Worm (Caenorhabditis elegans): Measurements from ENCODE around the gene nep-2.

nep-2 gene

ce11 chrII:2769021-2769420 is 43.5 kb upstream of the nep-2 start, which contains the start of gene F08D12.7:
F08D12.7 (minus strand) TSS chrII:2769121.
- TF ChIP-seq peb-1 (tag; optimal IDR thresholded peaks at IDR 0.05), result no peak
- TF ChIP-seq ztf-1 (GFP tag; conservative IDR thresholded peaks at IDR 0.05), result no peak
- TF ChIP-seq ceh-82 (tag; optimal IDR thresholded peaks at IDR 0.05), result no peak
- TF ChIP-seq alr-1 (tag; optimal IDR thresholded peaks at IDR 0.05), result no peak
- TF ChIP-seq nhr-11 (tag; optimal IDR thresholded peaks at IDR 0.05), result no peak
- TF ChIP-seq unc-39 (tag; optimal IDR thresholded peaks at IDR 0.05), result no peak
- TF ChIP-seq ceh-16 (tag; optimal IDR thresholded peaks at IDR 0.05), result no peak
- no peak for TF ChIP-seq lin-11 (tag; optimal IDR thresholded peaks at IDR 0.05)
- no peak for TF ChIP-seq nhr-12 (tag; optimal IDR thresholded peaks at IDR 0.05)
- no peak for TF ChIP-seq ama-1 (optimal IDR thresholded peaks at IDR 0.05)
- no peak for TF ChIP-seq nhr-6 (tag; optimal IDR thresholded peaks at IDR 0.05)
- TF ChIP-seq lin-13 (GFP tag; optimal IDR thresholded peaks at IDR 0.05), result no peak
- no peak for TF ChIP-seq C34F6.9 (tag; optimal IDR thresholded peaks at IDR 0.05)
- no peak for TF ChIP-seq Y55F3AM.14 (GFP tag; optimal IDR thresholded peaks at IDR 0.05)
- TF ChIP-seq lin-39 (tag; optimal IDR thresholded peaks at IDR 0.05), result no peak
- no peak for TF ChIP-seq snpc-4 (tag; optimal IDR thresholded peaks at IDR 0.05)
- no peak for TF ChIP-seq nhr-23 (tag; optimal IDR thresholded peaks at IDR 0.05)

- TF ChIP-seq aly-2 (tag; optimal IDR thresholded peaks at IDR 0.05), result no peak
- no peak for TF ChIP-seq unc-39 (tag; optimal IDR thresholded peaks at IDR 0.05)
- TF ChIP-seq nhr-6 (tag; optimal IDR thresholded peaks at IDR 0.05), result no peak
- no peak for TF ChIP-seq ztf-11 (tag; optimal IDR thresholded peaks at IDR 0.05)
- TF ChIP-seq nhr-77 (tag; optimal IDR thresholded peaks at IDR 0.05), result no peak
- TF ChIP-seq sem-4 (tag; optimal IDR thresholded peaks at IDR 0.05), result no peak
- no peak for TF ChIP-seq unc-55 (GFP tag; optimal IDR thresholded peaks at IDR 0.05)
- TF ChIP-seq lin-39 (tag; optimal IDR thresholded peaks at IDR 0.05), result no peak
Observed at ce11 chrII:2766331-2766730, 40.8 kb upstream of the nep-2 start, which contains the start of gene F08D12.15. F08D12.15 (plus strand) TSS chrII:2766631.

- TF ChIP-seq skn-1 (tag; optimal IDR thresholded peaks at IDR 0.05) (no peak), lin-13 (GFP tag; optimal IDR thresholded peaks at IDR 0.05) (no peak), unc-62 (GFP tag; optimal IDR thresholded peaks at IDR 0.05) (no peak), nhr-25 (tag; optimal IDR thresholded peaks at IDR 0.05) (no peak), lin-11 (tag; optimal IDR thresholded peaks at IDR 0.05) (no peak), ztf-4 (tag; optimal IDR thresholded peaks at IDR 0.05) (no peak), peb-1 (tag; optimal IDR thresholded peaks at IDR 0.05) (no peak), C34F6.9 (tag; optimal IDR thresholded peaks at IDR 0.05) (no peak), nhr-129 (tag; optimal IDR thresholded peaks at IDR 0.05) (no peak), F13H6.1 (tag; optimal IDR thresholded peaks at IDR 0.05) (no peak), elt-3 (tag; optimal IDR thresholded peaks at IDR 0.05) (no peak), ztf-1 (GFP tag; conservative IDR thresholded peaks at IDR 0.05) (no peak), mbf-1 (tag; optimal IDR thresholded peaks at IDR 0.05) (no peak), aly-2 (tag; optimal IDR thresholded peaks at IDR 0.05) (no peak), alr-1 (tag; optimal IDR thresholded peaks at IDR 0.05) (no peak), elt-1 (tag; optimal IDR thresholded peaks at IDR 0.05) (no peak), fos-1 (tag; optimal IDR thresholded peaks at IDR 0.05) (no peak), zag-1 (tag; optimal IDR thresholded peaks at IDR 0.05) (no peak)
Observed at ce11 chrII:2764664-2765063, 39.1 kb upstream of the nep-2 start, which contains the start of gene fbxb-108. fbxb-108 (plus strand) TSS chrII:2764964.

ce11 chrII:2762108-2762507 is 36.6 kb upstream of the nep-2 start, which contains the start of gene fbxb-106:
fbxb-106 (plus strand) TSS chrII:2762408.
- TF ChIP-seq dmd-4 (tag; optimal IDR thresholded peaks at IDR 0.05) (no peak), unc-55 (GFP tag; optimal IDR thresholded peaks at IDR 0.05) (no peak), lin-39 (tag; optimal IDR thresholded peaks at IDR 0.05) (no peak), ZK546.5 (tag; optimal IDR thresholded peaks at IDR 0.05) (no peak), Y55F3AM.14 (GFP tag; optimal IDR thresholded peaks at IDR 0.05) (no peak), nhr-237 (tag; optimal IDR thresholded peaks at IDR 0.05) (no peak)

- TF ChIP-seq elt-3 (tag; optimal IDR thresholded peaks at IDR 0.05) (no peak), unc-55 (GFP tag; optimal IDR thresholded peaks at IDR 0.05) (no peak), zag-1 (tag; optimal IDR thresholded peaks at IDR 0.05) (no peak), nhr-237 (tag; optimal IDR thresholded peaks at IDR 0.05) (no peak), R02D3.7 (tag; optimal IDR thresholded peaks at IDR 0.05) (no peak), ztf-11 (tag; optimal IDR thresholded peaks at IDR 0.05) (no peak)
Observed at ce11 chrII:2758476-2758875, 32.9 kb upstream of the nep-2 start, which contains the start of gene fbxb-107. fbxb-107 (plus strand) TSS chrII:2758772.
